Worm (Caenorhabditis elegans) whole organism, young adult: Measurements from ENCODE around the gene C07B5.2.

Experiments
- Y67H2A.10 ChIP-seq: fragments of 200-800 bp; sonication (Bioruptor generic); conservative IDR thresholded peaks from 2 replicates; pipeline ENCODE4 v1.3.6; 2022; ENCODE audit warnings: missing genetic modification reagents, missing genetic modification characterization, missing compliant biosample characterization
- attf-5 ChIP-seq: fragments of 200-800 bp; sonication (Bioruptor generic); optimal IDR thresholded peaks from 2 replicates; lab custom pipeline; 2018; ENCODE audit warnings: mild to moderate bottlenecking, missing genetic modification characterization, missing compliant biosample characterization
- ekl-4 ChIP-seq: fragments of 200-800 bp; sonication (Bioruptor generic); IDR thresholded peaks from 2 replicates; pipeline ENCODE4 v1.3.6; 2022; ENCODE audit warnings: missing genetic modification reagents, missing genetic modification characterization, missing compliant biosample characterization
- ets-4 ChIP-seq: fragments of 200-800 bp; sonication (Bioruptor generic); optimal IDR thresholded peaks from 2 replicates; lab custom pipeline; 2018; ENCODE audit warnings: mild to moderate bottlenecking, missing genetic modification characterization, missing compliant biosample characterization
- lin-35 ChIP-seq, 3 experiments: fragments of 150-350 bp in 2 of 3; sonication (generic microtip) in 1 of 3; optimal IDR thresholded peaks; 2 replicates each; lab custom pipeline; 2014 to 2018; ENCODE audit warnings: missing biosample characterization in 3 of 3, missing genetic modification characterization in 3 of 3, missing genetic modification reagents in 3 of 3
- madf-6 ChIP-seq: fragments of 200-800 bp; sonication (Bioruptor generic); IDR thresholded peaks from 2 replicates; pipeline ENCODE4 v1.3.6; 2022; ENCODE audit warnings: missing genetic modification reagents, missing genetic modification characterization, missing compliant biosample characterization
- nhr-90 ChIP-seq: sonication (generic microtip); optimal IDR thresholded peaks from 2 replicates; lab custom pipeline; 2016; ENCODE audit warnings: missing genotype, mild to moderate bottlenecking, missing genetic modification characterization, missing compliant biosample characterization
- sdz-38 ChIP-seq: sonication (generic microtip); optimal IDR thresholded peaks from 2 replicates; lab custom pipeline; 2016; ENCODE audit warnings: missing genotype, missing genetic modification characterization, missing compliant biosample characterization
- snpc-1.3 ChIP-seq: sonication (generic microtip); optimal IDR thresholded peaks from 2 replicates; lab custom pipeline; 2017; ENCODE audit warnings: missing genetic modification characterization, mild to moderate bottlenecking, missing compliant biosample characterization, antibody characterized with exemption, moderate library complexity, missing genotype, missing genetic modification reagents; ENCODE audit not compliant: insufficient read depth
- unc-130 ChIP-seq: sonication (generic microtip); optimal IDR thresholded peaks from 2 replicates; lab custom pipeline; 2016; ENCODE audit warnings: missing genetic modification reagents, missing genetic modification characterization, missing compliant biosample characterization

DNA sequence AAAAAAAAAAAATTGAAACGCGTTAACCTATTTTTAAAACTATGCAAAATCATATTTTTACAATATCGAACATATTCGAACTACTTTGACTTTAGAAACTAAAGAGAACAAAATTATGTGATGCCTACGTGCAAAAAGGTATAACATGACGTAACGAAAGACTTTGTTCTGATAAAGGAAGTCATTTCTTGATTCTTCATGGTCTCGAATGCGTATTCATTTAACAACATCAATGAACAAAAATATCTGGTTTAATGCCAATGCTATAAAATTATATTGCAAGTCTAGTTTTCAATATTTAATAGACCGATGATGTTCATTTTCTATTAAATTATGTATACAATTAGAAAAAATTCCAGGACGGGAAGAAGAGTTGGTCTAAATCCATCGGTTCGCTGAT, 19.0 kb upstream of the C07B5.2 start:
- no peak for TF ChIP-seq attf-5 (GFP tag; lab: Kevin White, UChicago)
- no peak for TF ChIP-seq Y67H2A.10 (GFP tag; lab: Robert Waterston, UW)
- TF ChIP-seq madf-6 (GFP tag; lab: Robert Waterston, UW), result no peak
- no peak for TF ChIP-seq nhr-90
- no peak for TF ChIP-seq snpc-1.3 (tag; lab: Kevin White, UChicago)
- no peak for TF ChIP-seq unc-130 (GFP tag; lab: Kevin White, UChicago)
- no peak for TF ChIP-seq lin-35 (GFP tag; optimal IDR thresholded peaks at IDR 0.05; lab: Kevin White, UChicago)
- TF ChIP-seq ets-4, result no peak
- no peak for TF ChIP-seq ekl-4 (GFP tag; lab: Robert Waterston, UW)
- no peak for TF ChIP-seq sdz-38 (tag; lab: Kevin White, UChicago)
